Worm (Caenorhabditis elegans) whole organism, midembryonic: ENCODE data around the gene prdx-2.

Experiments used
- T22C8.4 ChIP-seq: fragments of 200-800 bp; sonication (Bioruptor generic); IDR thresholded peaks from 2 replicates; pipeline ENCODE4 v1.3.6; 2022; ENCODE audit warnings: missing genetic modification characterization, missing compliant biosample characterization
- cog-1 ChIP-seq: sonication (generic microtip); optimal IDR thresholded peaks from 2 replicates; lab custom pipeline; 2016; ENCODE audit warnings: missing genetic modification characterization, missing compliant biosample characterization
- flt-1 ChIP-seq: fragments of 200-800 bp; sonication (Bioruptor generic); IDR thresholded peaks from 2 replicates; pipeline ENCODE4 v1.3.6; 2022; ENCODE audit warnings: missing genetic modification characterization, missing compliant biosample characterization
- klf-2 ChIP-seq: fragments of 200-800 bp; sonication (Bioruptor generic); conservative IDR thresholded peaks from 2 replicates; pipeline ENCODE4 v1.3.6; 2022; ENCODE audit warnings: missing genetic modification reagents, missing genetic modification characterization, missing compliant biosample characterization
- med-1 ChIP-seq: sonication (generic microtip); optimal IDR thresholded peaks from 2 replicates; lab custom pipeline; 2017; ENCODE audit warnings: missing genetic modification characterization, mild to moderate bottlenecking, missing compliant biosample characterization, antibody characterized with exemption, missing genetic modification reagents; ENCODE audit not compliant: insufficient read depth
- ref-1 ChIP-seq: fragments of 200-800 bp; sonication (Bioruptor generic); conservative IDR thresholded peaks from 2 replicates; pipeline ENCODE4 v1.3.6; 2022; ENCODE audit warnings: missing genetic modification reagents, missing genetic modification characterization, missing compliant biosample characterization
- tab-1 ChIP-seq: fragments of 200-800 bp; sonication (Bioruptor generic); IDR thresholded peaks from 2 replicates; pipeline ENCODE4 v1.3.6; 2022; ENCODE audit warnings: missing genetic modification characterization, missing compliant biosample characterization
- ztf-23 ChIP-seq: fragments of 200-800 bp; sonication (Bioruptor generic); IDR thresholded peaks from 2 replicates; pipeline ENCODE4 v1.3.6; 2022; ENCODE audit warnings: missing genetic modification reagents, missing genetic modification characterization, missing compliant biosample characterization
- ztf-29 ChIP-seq: fragments of 200-800 bp; sonication (Bioruptor generic); IDR thresholded peaks from 2 replicates; pipeline ENCODE4 v1.3.6; 2022; ENCODE audit warnings: missing genetic modification reagents, missing genetic modification characterization, missing compliant biosample characterization

Gene prdx-2

ce11 chrII:5377467-5378238, at the start of gene prdx-2:
TSS of gene prdx-2 (plus strand) at chrII:5378195.
- no peak for TF ChIP-seq ztf-29 (GFP tag; lab: Robert Waterston, UW)
- no peak for TF ChIP-seq cog-1 (tag; lab: Kevin White, UChicago)
- no peak for TF ChIP-seq T22C8.4 (GFP tag; lab: Robert Waterston, UW)
- TF ChIP-seq ref-1: no peak
- TF ChIP-seq med-1 (GFP tag; lab: Kevin White, UChicago): no peak
- TF ChIP-seq ztf-23 (GFP tag; lab: Robert Waterston, UW): no peak
- no peak for TF ChIP-seq tab-1 (GFP tag; lab: Robert Waterston, UW)
- TF ChIP-seq klf-2: no peak
- TF ChIP-seq flt-1: no peak

- TF ChIP-seq tab-1 (GFP tag; lab: Robert Waterston, UW) (no peak), ref-1 (no peak), med-1 (GFP tag; lab: Kevin White, UChicago) (no peak), ztf-23 (GFP tag; lab: Robert Waterston, UW) (no peak), ztf-29 (GFP tag; lab: Robert Waterston, UW) (no peak), cog-1 (tag; lab: Kevin White, UChicago) (no peak), flt-1 (no peak), klf-2 (no peak), T22C8.4 (GFP tag; lab: Robert Waterston, UW) (no peak)
Measured at ce11 chrII:5328912-5329311, 49.1 kb upstream of the prdx-2 start.

DNA sequence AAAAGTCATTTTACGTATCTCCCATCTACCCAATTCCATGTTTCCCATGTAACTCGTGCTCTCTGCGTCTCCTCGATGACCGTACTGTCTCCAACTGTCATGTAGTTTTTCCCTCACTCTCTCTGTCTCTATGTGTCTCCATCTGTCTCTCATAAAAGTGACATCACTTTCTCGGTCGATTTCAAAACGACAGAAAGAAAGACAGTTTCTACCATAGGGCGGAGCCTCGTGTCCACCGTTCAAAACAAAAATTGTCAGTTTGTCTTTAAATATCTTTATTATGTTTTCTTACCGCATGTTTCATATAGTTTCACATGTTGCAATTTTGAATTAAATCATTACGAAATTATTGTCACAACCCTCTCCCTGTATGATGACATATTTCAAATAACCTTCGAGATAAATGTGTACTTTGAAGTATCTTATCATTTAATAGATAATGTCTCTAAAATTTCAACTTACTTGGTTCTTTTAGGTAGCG, 47.7 kb upstream of the prdx-2 start:
- 0 out of 2 replicates have a peak, but pooled peaks have one; percentile 20 for TF ChIP-seq flt-1
- TF ChIP-seq med-1 (GFP tag; lab: Kevin White, UChicago): no peak
- TF ChIP-seq cog-1 (tag; lab: Kevin White, UChicago): peak; percentile 53

DNA sequence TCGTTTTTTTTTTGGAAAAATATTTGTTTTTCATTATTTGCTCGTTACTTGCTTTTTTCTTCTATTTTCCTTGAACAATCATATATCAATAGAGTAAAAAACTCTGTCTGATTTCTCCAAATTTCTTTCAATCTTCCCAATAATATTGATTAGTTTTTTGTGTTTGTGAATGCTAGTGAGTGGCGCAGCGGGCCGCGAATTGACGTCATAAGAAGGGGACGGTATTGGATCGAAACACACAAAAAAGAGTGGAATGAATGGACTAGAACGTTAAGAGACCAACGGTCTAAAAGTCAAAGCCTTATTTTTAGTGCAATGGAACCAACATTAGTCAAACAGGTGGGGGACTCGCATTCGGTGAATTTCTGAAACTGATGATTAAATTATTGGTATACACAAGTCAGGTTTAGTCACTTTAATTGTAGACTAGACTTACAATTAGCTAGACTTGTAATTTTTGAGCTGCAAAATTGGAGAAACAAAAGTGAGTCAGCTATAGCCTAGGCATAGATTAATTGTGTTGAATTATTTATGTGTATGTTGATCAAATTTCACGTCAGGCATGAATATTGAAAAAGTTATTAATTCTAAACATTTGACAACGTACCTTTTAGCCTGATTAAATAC, 46.2 kb upstream of the prdx-2 start:
- TF ChIP-seq T22C8.4 (GFP tag; lab: Robert Waterston, UW): 0 out of 2 replicates have a peak, but pooled peaks have one; percentile 46
- TF ChIP-seq cog-1 (tag; lab: Kevin White, UChicago): no peak

DNA sequence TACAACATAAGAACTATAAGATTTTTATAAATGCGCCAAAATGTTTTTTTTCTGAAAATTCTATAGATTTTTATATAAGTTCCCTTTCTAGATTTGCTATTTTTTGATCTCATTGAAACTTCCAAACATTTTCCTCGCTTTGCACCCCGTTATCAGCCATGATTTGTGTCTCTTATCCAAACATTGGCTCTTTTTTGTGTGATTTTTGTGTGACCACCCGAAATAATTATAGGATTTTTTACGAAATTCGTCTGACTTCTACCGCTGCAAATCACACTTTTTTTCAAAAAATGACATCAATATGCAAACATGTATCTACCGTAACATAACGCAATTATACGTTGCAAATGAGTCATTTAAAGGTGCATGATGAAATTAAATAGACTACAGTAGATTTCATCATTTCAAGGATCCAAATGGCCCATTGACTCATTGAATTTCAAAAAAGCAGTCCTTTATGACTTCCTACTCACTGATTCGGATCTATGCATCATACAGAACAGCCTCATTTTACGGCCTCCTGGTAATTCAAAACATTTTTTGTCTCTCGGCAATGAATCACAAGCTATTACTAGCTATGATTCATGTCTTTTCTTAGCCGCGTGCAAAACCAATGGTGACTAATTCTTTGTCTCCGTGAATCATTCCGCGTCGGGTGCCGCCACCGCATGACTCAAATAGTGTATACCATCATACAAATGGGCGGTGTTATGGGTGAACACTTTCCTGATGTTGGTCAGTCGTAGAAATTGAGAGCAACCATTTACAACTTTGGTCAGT, 45.5 kb upstream of the prdx-2 start:
- TF ChIP-seq klf-2 (no peak), med-1 (GFP tag; lab: Kevin White, UChicago) (no peak), ref-1 (no peak), flt-1 (no peak), cog-1 (tag; lab: Kevin White, UChicago) (no peak), T22C8.4 (GFP tag; lab: Robert Waterston, UW) (no peak), ztf-29 (GFP tag; lab: Robert Waterston, UW) (no peak), tab-1 (GFP tag; lab: Robert Waterston, UW) (no peak), ztf-23 (GFP tag; lab: Robert Waterston, UW) (no peak)

DNA sequence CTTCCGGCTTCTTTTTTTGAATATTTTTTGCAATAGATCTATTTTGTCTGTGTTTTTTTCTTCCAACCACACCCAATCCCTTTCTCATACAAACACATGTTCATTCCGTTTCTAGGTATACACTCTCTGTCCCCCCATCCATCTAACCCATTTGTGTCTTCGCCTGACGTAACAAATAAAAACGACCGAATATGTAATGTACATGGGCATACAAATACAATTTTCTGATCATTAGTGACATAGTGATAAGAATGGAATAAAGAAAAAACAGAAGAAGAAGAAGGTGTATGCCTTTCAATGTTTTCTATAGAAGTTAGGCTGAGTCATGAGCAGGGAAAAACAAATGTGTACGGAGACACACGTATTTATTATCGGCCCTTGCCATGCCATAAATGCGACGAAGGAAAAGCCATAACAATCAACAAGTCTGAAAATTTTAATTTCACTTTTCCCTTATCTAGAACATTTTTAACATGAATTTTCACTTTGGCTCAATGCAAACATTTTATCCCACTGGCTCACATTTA, 44.2 kb upstream of the prdx-2 start:
- TF ChIP-seq ztf-29 (GFP tag; lab: Robert Waterston, UW): no peak
- TF ChIP-seq klf-2: no peak
- TF ChIP-seq T22C8.4 (GFP tag; lab: Robert Waterston, UW): no peak
- no peak for TF ChIP-seq med-1 (GFP tag; lab: Kevin White, UChicago)
- no peak for TF ChIP-seq flt-1
- TF ChIP-seq ref-1: no peak
- TF ChIP-seq cog-1 (tag; lab: Kevin White, UChicago): no peak
- no peak for TF ChIP-seq tab-1 (GFP tag; lab: Robert Waterston, UW)
- TF ChIP-seq ztf-23 (GFP tag; lab: Robert Waterston, UW): no peak

DNA sequence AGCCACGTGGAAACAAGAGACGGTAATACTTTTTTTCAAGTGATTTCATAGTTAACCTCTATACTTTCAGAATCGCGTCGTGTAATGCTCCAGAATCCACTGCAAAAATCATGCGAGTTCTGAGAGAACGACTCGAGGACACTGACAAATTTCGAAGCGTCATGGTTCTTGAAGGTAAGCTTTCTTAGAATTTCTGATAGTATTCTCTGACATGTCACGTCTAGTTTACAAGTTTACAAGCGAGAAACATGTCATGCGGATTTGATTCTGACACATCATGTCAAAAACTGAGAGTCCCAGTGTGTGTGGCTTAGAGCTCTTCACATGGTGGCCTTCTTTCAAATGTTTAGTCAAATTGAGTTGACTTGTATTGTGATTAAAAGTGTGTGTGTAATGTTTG, 43.4 kb upstream of the prdx-2 start:
- no peak for TF ChIP-seq cog-1 (tag; lab: Kevin White, UChicago)
- TF ChIP-seq ref-1: no peak
- TF ChIP-seq ztf-29 (GFP tag; lab: Robert Waterston, UW): no peak
- TF ChIP-seq klf-2: no peak
- no peak for TF ChIP-seq flt-1
- TF ChIP-seq T22C8.4 (GFP tag; lab: Robert Waterston, UW): no peak
- no peak for TF ChIP-seq med-1 (GFP tag; lab: Kevin White, UChicago)
- TF ChIP-seq ztf-23 (GFP tag; lab: Robert Waterston, UW): no peak
- TF ChIP-seq tab-1 (GFP tag; lab: Robert Waterston, UW): no peak

DNA sequence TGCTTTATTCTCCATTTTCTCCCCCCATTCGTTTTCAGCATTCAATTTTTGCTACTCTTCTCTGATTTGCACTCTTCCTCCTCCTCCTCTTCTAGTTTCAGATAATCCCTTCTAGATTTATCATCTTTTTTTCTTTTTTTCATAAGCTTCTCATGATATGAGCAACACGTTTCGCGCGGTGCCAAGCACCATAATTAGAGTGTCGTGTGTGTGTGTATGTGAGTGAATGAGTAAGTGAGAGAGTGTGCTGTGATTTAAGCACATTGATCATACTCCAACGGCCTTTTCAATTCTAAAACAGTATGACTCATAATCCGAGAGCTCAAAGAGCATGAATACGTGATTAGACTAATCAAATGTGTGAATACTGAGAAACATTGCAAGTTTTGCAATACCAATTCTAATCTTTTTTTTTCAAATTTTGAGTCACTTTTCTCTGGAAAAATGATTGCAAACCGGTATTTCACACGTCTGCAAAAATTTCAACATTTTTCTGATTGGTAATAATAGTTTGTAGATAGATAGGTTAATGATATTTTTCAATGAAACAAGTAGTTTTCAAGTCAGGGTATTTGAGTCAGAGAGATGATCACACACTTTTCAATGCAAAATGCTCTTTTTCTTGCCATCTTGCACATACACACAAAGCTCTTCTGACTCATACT, 42.5 kb upstream of the prdx-2 start:
- TF ChIP-seq ref-1: no peak
- TF ChIP-seq klf-2: no peak
- no peak for TF ChIP-seq T22C8.4 (GFP tag; lab: Robert Waterston, UW)
- TF ChIP-seq cog-1 (tag; lab: Kevin White, UChicago): no peak
- no peak for TF ChIP-seq ztf-23 (GFP tag; lab: Robert Waterston, UW)
- TF ChIP-seq tab-1 (GFP tag; lab: Robert Waterston, UW): no peak
- no peak for TF ChIP-seq ztf-29 (GFP tag; lab: Robert Waterston, UW)
- TF ChIP-seq med-1 (GFP tag; lab: Kevin White, UChicago): no peak
- TF ChIP-seq flt-1: no peak
